Worm (Caenorhabditis elegans): ENCODE data around the gene Y47D7A.12.

Y47D7A.12 gene

DNA sequence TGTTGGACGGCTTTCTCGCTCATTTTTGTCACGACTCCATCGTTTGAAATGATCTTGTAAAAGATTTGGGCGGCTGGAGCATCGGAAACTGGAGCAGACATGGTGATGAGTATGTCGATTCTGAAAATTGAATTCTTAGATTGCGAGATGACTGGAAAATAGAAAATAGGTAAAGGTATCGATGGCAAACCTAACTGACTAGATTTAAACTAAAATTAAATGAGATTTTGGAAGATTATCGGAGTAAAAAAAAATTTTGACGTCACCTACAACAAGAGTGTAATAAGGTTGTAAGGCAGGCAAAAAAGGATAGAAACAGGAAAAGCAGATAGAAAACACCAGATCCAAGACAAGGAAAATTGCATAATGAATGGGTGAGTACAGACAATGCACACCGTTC lies 8.0 kb downstream of the Y47D7A.12 start, which contains the start of gene skr-14:
TSS of gene skr-14 (minus strand) at position 101 of the 400 bp plus-strand sequence.
- no peak for TF ChIP-seq tbx-2 (tag; optimal IDR thresholded peaks at IDR 0.05)
- TF ChIP-seq rnt-1 (tag; optimal IDR thresholded peaks at IDR 0.05): no peak
- no peak for TF ChIP-seq lin-15B (tag; optimal IDR thresholded peaks at IDR 0.05)

- TF ChIP-seq mef-2 (tag; optimal IDR thresholded peaks at IDR 0.05) (no peak), pag-3 (tag; optimal IDR thresholded peaks at IDR 0.05; ENCODE audit: borderline replicate concordance, insufficient read depth) (no peak), unc-86 (tag; optimal IDR thresholded peaks at IDR 0.05) (no peak), nhr-77 (tag; optimal IDR thresholded peaks at IDR 0.05) (no peak), ceh-8 (GFP tag; optimal IDR thresholded peaks at IDR 0.05) (no peak), egl-13 (tag; optimal IDR thresholded peaks at IDR 0.05) (no peak), lsy-2 (tag; optimal IDR thresholded peaks at IDR 0.05) (no peak), dpl-1 (GFP tag; optimal IDR thresholded peaks at IDR 0.05) (no peak), snpc-4 (tag; optimal IDR thresholded peaks at IDR 0.05) (no peak), zip-4 (GFP tag; optimal IDR thresholded peaks at IDR 0.05) (no peak), hlh-17 (GFP tag; optimal IDR thresholded peaks at IDR 0.05; ENCODE audit: borderline replicate concordance) (no peak), ceh-90 (tag; optimal IDR thresholded peaks at IDR 0.05) (no peak), nhr-20 (tag; optimal IDR thresholded peaks at IDR 0.05) (no peak), efl-3 (GFP tag; optimal IDR thresholded peaks at IDR 0.05) (no peak), nhr-76 (tag; optimal IDR thresholded peaks at IDR 0.05) (no peak), hpl-2 (GFP tag; optimal IDR thresholded peaks at IDR 0.05) (no peak), ceh-63 (GFP tag; optimal IDR thresholded peaks at IDR 0.05) (no peak), dsc-1 (tag; optimal IDR thresholded peaks at IDR 0.05) (no peak), nhr-84 (tag; optimal IDR thresholded peaks at IDR 0.05) (no peak), ceh-88 (GFP tag; IDR thresholded peaks at IDR 0.05) (no peak)
Measured at ce11 chrV:4419767-4420322, 9.6 kb downstream of the Y47D7A.12 start, which contains the start of the genes Y47D7A.7 and Y47D7A.2. Y47D7A.7 (minus strand) TSS chrV:4419867. Y47D7A.2 (plus strand) TSS chrV:4420272.

DNA sequence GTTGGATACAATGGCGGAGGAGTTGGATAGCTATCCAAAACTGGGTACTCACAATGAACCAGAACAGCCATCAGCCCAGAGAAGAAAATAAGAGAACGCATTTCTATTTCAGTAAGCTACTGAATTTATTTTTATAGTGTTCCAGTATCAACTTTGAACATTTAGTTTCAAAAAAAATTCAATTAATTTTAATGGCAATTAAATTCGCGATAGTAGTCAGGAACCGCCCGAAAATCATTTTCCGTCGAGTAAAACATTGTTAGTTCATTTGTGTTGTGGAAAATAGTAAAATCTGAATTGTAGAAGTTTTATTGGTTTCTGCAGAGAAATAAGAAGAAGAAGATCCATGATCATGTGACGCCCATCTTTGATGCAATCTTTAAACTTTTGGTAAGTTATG lies 11.4 kb downstream of the Y47D7A.12 start, which contains the start of gene Y47D7A.6:
TSS of gene Y47D7A.6 (minus strand) at position 101 of the 400 bp plus-strand sequence.
- TF ChIP-seq blmp-1 (tag; optimal IDR thresholded peaks at IDR 0.05) (no peak), swsn-7 (tag; optimal IDR thresholded peaks at IDR 0.05) (no peak), zip-4 (GFP tag; optimal IDR thresholded peaks at IDR 0.05) (no peak), nhr-76 (tag; optimal IDR thresholded peaks at IDR 0.05) (no peak), unc-62 (GFP tag; optimal IDR thresholded peaks at IDR 0.05) (no peak), lsy-2 (tag; optimal IDR thresholded peaks at IDR 0.05) (no peak)

DNA sequence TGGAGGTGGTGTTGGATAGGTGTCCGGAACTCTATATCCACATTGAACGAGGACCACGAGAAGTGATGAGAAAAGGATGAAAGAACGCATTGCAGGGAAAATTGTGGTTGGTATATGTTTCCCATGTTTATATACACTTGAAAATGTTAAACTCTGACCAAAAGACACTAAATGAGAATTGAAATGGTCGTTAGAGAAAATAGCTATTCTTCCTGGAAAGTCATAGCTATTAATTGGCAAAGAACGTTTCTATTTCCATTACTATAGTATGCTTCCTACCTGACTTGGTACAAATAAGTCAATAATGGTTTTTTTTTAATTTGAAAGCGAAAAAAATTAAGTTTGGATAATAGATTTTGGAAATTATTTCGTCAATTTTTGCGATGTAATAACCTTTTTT lies 12.8 kb downstream of the Y47D7A.12 start, which contains the start of gene Y47D7A.18:
TSS of gene Y47D7A.18 (minus strand) at position 101 of the 400 bp plus-strand sequence.
- TF ChIP-seq lin-15B (tag; optimal IDR thresholded peaks at IDR 0.05): no peak
- TF ChIP-seq irx-1 (tag; optimal IDR thresholded peaks at IDR 0.05): no peak
- TF ChIP-seq sox-4 (tag; optimal IDR thresholded peaks at IDR 0.05): no peak
- no peak for TF ChIP-seq nhr-19 (GFP tag; conservative IDR thresholded peaks at IDR 0.05)
- TF ChIP-seq isw-1 (GFP tag; IDR thresholded peaks at IDR 0.05): no peak
- no peak for TF ChIP-seq lir-3 (tag; optimal IDR thresholded peaks at IDR 0.05; ENCODE audit: poor library complexity)
- no peak for TF ChIP-seq ceh-82 (tag; optimal IDR thresholded peaks at IDR 0.05)
- no peak for TF ChIP-seq C16A3.4 (tag; optimal IDR thresholded peaks at IDR 0.05)
- TF ChIP-seq nhr-76 (tag; optimal IDR thresholded peaks at IDR 0.05): no peak
- no peak for TF ChIP-seq swsn-7 (tag; optimal IDR thresholded peaks at IDR 0.05)
- TF ChIP-seq tlp-1 (tag; optimal IDR thresholded peaks at IDR 0.05): no peak
- no peak for TF ChIP-seq C34B4.2 (tag; optimal IDR thresholded peaks at IDR 0.05)
- TF ChIP-seq dsc-1 (tag; optimal IDR thresholded peaks at IDR 0.05): no peak
